Worm (Caenorhabditis elegans): ENCODE measurements around the gene F28A10.8.
A peak's percentile ranks its signal among the peaks of the same experiment; 100 is the strongest.
"Not testable (repeated sequence)": the region's sequence is repeated elsewhere in the genome, so short reads cannot be mapped to it uniquely, and the experiment has no call there.

Gene F28A10.8

DNA sequence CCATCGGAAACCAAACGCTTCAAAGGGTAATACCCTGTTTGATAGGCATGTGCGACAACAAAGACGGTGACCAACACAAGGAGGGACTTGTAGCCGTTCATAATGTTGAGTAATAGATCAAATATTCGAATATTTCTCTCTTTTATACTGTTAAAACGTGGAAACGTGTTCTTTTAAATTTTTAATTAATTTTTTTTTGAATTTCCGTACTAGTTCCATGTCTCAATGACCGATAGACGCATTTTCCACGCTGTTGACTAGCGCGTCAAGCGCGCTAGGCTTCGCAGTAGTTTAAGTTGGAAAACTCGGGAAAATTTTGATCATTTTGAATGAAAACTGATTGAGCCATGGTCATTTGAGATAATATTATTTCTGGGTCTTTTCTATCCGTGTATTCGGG, 28.5 kb upstream of the F28A10.8 start, which contains the start of gene Y46B2A.3:
TSS of gene Y46B2A.3 (minus strand) at position 101 of the 400 bp plus-strand sequence.
- no peak for TF ChIP-seq C04F5.9 (tag; optimal IDR thresholded peaks at IDR 0.05)
- no peak for TF ChIP-seq nhr-47 (tag; optimal IDR thresholded peaks at IDR 0.05)
- TF ChIP-seq aly-2 (tag; optimal IDR thresholded peaks at IDR 0.05): no peak
- TF ChIP-seq pax-3 (tag; optimal IDR thresholded peaks at IDR 0.05): no peak
- TF ChIP-seq nhr-237 (tag; optimal IDR thresholded peaks at IDR 0.05): no peak
- no peak for TF ChIP-seq nhr-77 (tag; optimal IDR thresholded peaks at IDR 0.05)
- TF ChIP-seq lsy-2 (tag; optimal IDR thresholded peaks at IDR 0.05): no peak
- no peak for TF ChIP-seq ama-1 (optimal IDR thresholded peaks at IDR 0.05)

DNA sequence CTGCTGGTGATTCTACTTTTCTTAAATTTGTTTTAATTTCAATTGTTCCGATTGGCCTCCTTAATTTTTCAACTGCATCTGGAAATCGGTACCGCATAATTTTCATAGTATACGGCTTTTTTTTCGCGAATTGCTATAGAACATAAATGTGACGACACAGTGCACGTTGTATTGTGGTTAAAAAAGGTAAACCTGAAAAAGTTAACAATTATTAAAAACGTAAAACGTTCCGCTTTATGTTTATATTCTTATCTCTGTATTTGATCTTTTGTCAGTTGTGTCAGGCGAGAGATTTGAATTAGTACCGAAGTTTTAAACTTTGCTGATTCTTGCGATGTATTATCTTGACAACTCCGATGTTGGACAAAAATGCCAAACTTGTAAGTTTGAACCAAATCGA, 23.2 kb upstream of the F28A10.8 start, which contains the start of gene Y46B2A.4:
TSS of gene Y46B2A.4 (plus strand) at position 301 of the 400 bp plus-strand sequence.
- TF ChIP-seq zip-4 (GFP tag; optimal IDR thresholded peaks at IDR 0.05) (no peak), lir-3 (tag; optimal IDR thresholded peaks at IDR 0.05; ENCODE audit: poor library complexity) (no peak), ceh-88 (GFP tag; IDR thresholded peaks at IDR 0.05) (no peak), ztf-11 (tag; optimal IDR thresholded peaks at IDR 0.05) (no peak), nhr-90 (tag; optimal IDR thresholded peaks at IDR 0.05; ENCODE audit: poor library complexity) (no peak), unc-86 (tag; optimal IDR thresholded peaks at IDR 0.05) (no peak), aha-1 (tag; optimal IDR thresholded peaks at IDR 0.05) (no peak), aly-2 (tag; optimal IDR thresholded peaks at IDR 0.05) (no peak), elt-3 (tag; optimal IDR thresholded peaks at IDR 0.05) (no peak)

DNA sequence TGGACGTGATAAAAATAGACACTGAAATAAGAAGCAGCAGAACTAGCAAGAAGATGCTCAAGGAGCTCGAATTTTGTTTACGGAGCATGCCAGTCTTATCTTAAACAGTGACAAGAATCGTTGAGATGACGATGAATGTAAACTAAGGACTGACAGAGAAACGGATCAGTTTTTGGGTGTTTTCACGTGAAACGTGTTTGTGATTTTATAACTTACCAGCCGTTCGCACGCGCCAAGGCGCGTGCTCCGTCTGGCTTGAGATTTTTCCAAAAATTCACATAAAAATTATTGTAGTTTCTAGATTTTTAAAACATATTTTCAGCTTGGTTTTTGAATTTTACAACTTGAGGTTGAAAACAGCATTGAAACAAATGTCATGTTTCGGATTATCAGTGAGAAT, 12.3 kb upstream of the F28A10.8 start, which contains the start of gene F28A10.5:
TSS of gene F28A10.5 (minus strand) at position 101 of the 400 bp plus-strand sequence.
- TF ChIP-seq efl-3 (GFP tag; optimal IDR thresholded peaks at IDR 0.05); irx-1 (tag; optimal IDR thresholded peaks at IDR 0.05); xbp-1 (tag; optimal IDR thresholded peaks at IDR 0.05): not testable (repeated sequence)

DNA sequence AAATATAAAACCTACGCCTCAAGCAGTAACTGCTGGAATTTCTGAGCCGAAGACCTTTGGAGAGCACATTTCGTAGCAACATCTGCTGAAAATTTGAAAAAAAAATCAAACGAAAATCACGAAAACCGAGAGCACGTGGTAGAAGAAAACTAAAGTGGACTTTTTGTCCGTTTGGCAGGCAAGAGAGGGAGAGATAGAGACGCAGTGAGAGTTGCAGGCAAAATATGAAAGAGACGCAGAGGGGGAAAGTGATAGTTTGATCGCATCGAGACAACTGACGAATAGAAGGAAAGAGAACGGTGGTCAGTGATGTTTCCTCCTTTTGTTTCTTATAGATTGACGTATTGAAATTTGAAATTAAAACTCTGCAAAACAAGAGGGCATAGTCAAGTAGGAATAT, 10.2 kb upstream of the F28A10.8 start, which contains the start of the genes acdh-9 and F28A10.13:
TSS of gene acdh-9 (minus strand) at position 85 of the 400 bp plus-strand sequence.
TSS of gene F28A10.13 (plus strand) at position 294 of the 400 bp plus-strand sequence.
- TF ChIP-seq pqm-1 (tag; optimal IDR thresholded peaks at IDR 0.05) (no peak), lin-14 (GFP tag; optimal IDR thresholded peaks at IDR 0.05) (peak; percentile 84), dsc-1 (tag; optimal IDR thresholded peaks at IDR 0.05) (no peak), sup-37 (GFP tag; optimal IDR thresholded peaks at IDR 0.05) (no peak), hlh-4 (tag; optimal IDR thresholded peaks at IDR 0.05) (no peak), mep-1 (tag; optimal IDR thresholded peaks at IDR 0.05) (peak; percentile 53), irx-1 (tag; optimal IDR thresholded peaks at IDR 0.05) (no peak), egl-27 (tag; optimal IDR thresholded peaks at IDR 0.05) (no peak), lin-35 (GFP tag; optimal IDR thresholded peaks at IDR 0.05) (peak; percentile 13 to 75), elt-2 (tag; optimal IDR thresholded peaks at IDR 0.05) (peak; percentile 25), efl-1 (optimal IDR thresholded peaks at IDR 0.05) (peak; percentile 52 to 59), efl-1 (GFP tag; optimal IDR thresholded peaks at IDR 0.05 in 1 of 2) (peak in 1 of 2 experiments; percentile 40), sptf-1 (tag; optimal IDR thresholded peaks at IDR 0.05) (no peak), nhr-47 (tag; optimal IDR thresholded peaks at IDR 0.05) (peak; percentile 16), Y116A8C.19 (tag; optimal IDR thresholded peaks at IDR 0.05; ENCODE audit: borderline replicate concordance) (no peak), lin-39 (tag; optimal IDR thresholded peaks at IDR 0.05) (no peak), lin-13 (GFP tag; optimal IDR thresholded peaks at IDR 0.05) (peak; percentile 9), nhr-71 (tag; optimal IDR thresholded peaks at IDR 0.05) (peak; percentile 87), nhr-84 (tag; optimal IDR thresholded peaks at IDR 0.05) (no peak), hlh-17 (GFP tag; optimal IDR thresholded peaks at IDR 0.05; ENCODE audit: borderline replicate concordance) (no peak), tlp-1 (tag; optimal IDR thresholded peaks at IDR 0.05) (no peak), nhr-19 (GFP tag; conservative IDR thresholded peaks at IDR 0.05) (peak; percentile 51), zip-4 (GFP tag; optimal IDR thresholded peaks at IDR 0.05) (no peak), tbx-2 (tag; optimal IDR thresholded peaks at IDR 0.05) (peak; percentile 28), unc-62 (GFP tag; optimal IDR thresholded peaks at IDR 0.05) (no peak), dpl-1 (GFP tag; optimal IDR thresholded peaks at IDR 0.05) (peak; percentile 21 to 35 (median 29)), rnt-1 (tag; optimal IDR thresholded peaks at IDR 0.05) (peak; percentile 75), mef-2 (tag; optimal IDR thresholded peaks at IDR 0.05) (no peak), isw-1 (GFP tag; IDR thresholded peaks at IDR 0.05) (no peak), pag-3 (tag; optimal IDR thresholded peaks at IDR 0.05; ENCODE audit: borderline replicate concordance, insufficient read depth) (peak; percentile 40), snu-23 (GFP tag; optimal IDR thresholded peaks at IDR 0.05) (peak; percentile 82), nhr-90 (tag; optimal IDR thresholded peaks at IDR 0.05; ENCODE audit: poor library complexity) (peak; percentile 37)

All from whole organism, L1 larva.